Worm (Caenorhabditis elegans) whole organism, young adult: ENCODE measurements around the gene tat-4.

ENCODE experiments used
- D2030.7 ChIP-seq: fragments of 200-800 bp; sonication (Bioruptor generic); IDR thresholded peaks from 2 replicates; pipeline ENCODE4 v1.3.6; 2022; ENCODE audit warnings: missing genetic modification reagents, missing genetic modification characterization, missing compliant biosample characterization
- akir-1 ChIP-seq: fragments of 200-800 bp; sonication (Bioruptor generic); optimal IDR thresholded peaks from 2 replicates; lab custom pipeline; 2018; ENCODE audit warnings: mild to moderate bottlenecking, missing genetic modification characterization, moderate library complexity, missing compliant biosample characterization
- attf-3 ChIP-seq: fragments of 200-800 bp; sonication (Bioruptor generic); conservative IDR thresholded peaks from 2 replicates; pipeline ENCODE4 v1.3.6; 2022; ENCODE audit warnings: missing genetic modification reagents, missing genetic modification characterization, missing compliant biosample characterization
- ceh-100 ChIP-seq: fragments of 200-800 bp; sonication (Bioruptor generic); IDR thresholded peaks from 2 replicates; pipeline ENCODE4 v1.3.6; 2022; ENCODE audit warnings: missing genetic modification reagents, missing genetic modification characterization, missing compliant biosample characterization
- ceh-91 ChIP-seq: fragments of 200-800 bp; sonication (Bioruptor generic); IDR thresholded peaks from 2 replicates; pipeline ENCODE4 v1.3.6; 2022; ENCODE audit warnings: missing genetic modification reagents, missing genetic modification characterization, missing compliant biosample characterization
- chd-7 ChIP-seq: sonication (generic microtip); optimal IDR thresholded peaks from 2 replicates; lab custom pipeline; 2016; ENCODE audit warnings: mild to moderate bottlenecking, missing genetic modification characterization, moderate library complexity, missing compliant biosample characterization
- dpl-1 ChIP-seq: fragments of 150-350 bp; optimal IDR thresholded peaks from 2 replicates; lab custom pipeline; 2014; ENCODE audit warnings: missing biosample characterization, missing genetic modification reagents, missing genetic modification characterization
- ekl-4 ChIP-seq: fragments of 200-800 bp; sonication (Bioruptor generic); IDR thresholded peaks from 2 replicates; pipeline ENCODE4 v1.3.6; 2022; ENCODE audit warnings: missing genetic modification reagents, missing genetic modification characterization, missing compliant biosample characterization
- mes-4 ChIP-seq: sonication (generic microtip); optimal IDR thresholded peaks from 2 replicates; lab custom pipeline; 2016; ENCODE audit warnings: missing genotype, missing genetic modification characterization, missing compliant biosample characterization
- snpc-4 ChIP-seq, 5 experiments: fragments of 150-350 bp in 1 of 5; sonication (generic microtip) in 4 of 5; optimal IDR thresholded peaks; 2 replicates each; lab custom pipeline; 2014 to 2018; ENCODE audit warnings: missing genetic modification characterization in 5 of 5, missing biosample characterization in 3 of 5, antibody characterized with exemption in 2 of 5, mild to moderate bottlenecking in 2 of 5, missing compliant biosample characterization in 2 of 5, missing genotype in 2 of 5, moderate library complexity in 2 of 5, missing genetic modification reagents in 1 of 5
- somi-1 ChIP-seq: fragments of 200-800 bp; sonication (Bioruptor generic); optimal IDR thresholded peaks from 2 replicates; lab custom pipeline; 2018; ENCODE audit warnings: mild to moderate bottlenecking, missing genetic modification characterization, missing compliant biosample characterization
- unc-130 ChIP-seq: sonication (generic microtip); optimal IDR thresholded peaks from 2 replicates; lab custom pipeline; 2016; ENCODE audit warnings: missing genetic modification reagents, missing genetic modification characterization, missing compliant biosample characterization

DNA sequence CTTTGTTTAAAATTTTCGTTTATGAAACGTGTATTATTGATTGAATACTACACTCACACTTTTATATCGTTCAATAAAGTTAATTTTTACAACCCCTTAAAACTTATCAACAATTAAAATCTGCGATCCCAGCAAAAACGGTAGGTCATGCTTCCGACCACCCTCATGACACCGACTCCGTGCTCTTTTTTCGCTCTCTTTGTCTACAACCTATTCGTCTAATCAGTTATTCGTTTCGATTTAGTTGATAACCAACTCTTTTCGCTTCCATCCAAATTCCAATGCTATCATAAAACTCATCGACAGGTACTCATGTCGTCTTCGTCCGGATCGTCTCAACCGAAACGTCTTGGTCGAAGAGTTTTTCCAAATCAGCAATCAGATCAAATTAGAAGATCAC lies 39.0 kb upstream of the tat-4 start, which contains the start of gene F13H8.1:
- no peak for TF ChIP-seq mes-4 (tag; lab: Kevin White, UChicago)
- TF ChIP-seq somi-1 (GFP tag; lab: Kevin White, UChicago): no peak
- no peak for TF ChIP-seq unc-130 (GFP tag; lab: Kevin White, UChicago)
- no peak for TF ChIP-seq ceh-100 (GFP tag; lab: Robert Waterston, UW)
- TF ChIP-seq attf-3 (GFP tag; lab: Robert Waterston, UW): no peak
- no peak for TF ChIP-seq ceh-91 (GFP tag; lab: Robert Waterston, UW)
- TF ChIP-seq akir-1 (GFP tag; lab: Kevin White, UChicago): no peak
- no peak for TF ChIP-seq chd-7 (tag; lab: Kevin White, UChicago)
- no peak for TF ChIP-seq D2030.7
- no peak for TF ChIP-seq dpl-1 (GFP tag; lab: Kevin White, UChicago)
- TF ChIP-seq snpc-4 (GFP tag; optimal IDR thresholded peaks at IDR 0.05; lab: Kevin White, UChicago): no peak
- no peak for TF ChIP-seq snpc-4 (tag; optimal IDR thresholded peaks at IDR 0.05; lab: Kevin White, UChicago)
- TF ChIP-seq ekl-4 (GFP tag; lab: Robert Waterston, UW): no peak
